Fruit fly (Drosophila melanogaster): ENCODE results near the gene elav.
A peak's percentile ranks its signal among the peaks of the same experiment; 100 is the strongest.

elav gene

DNA sequence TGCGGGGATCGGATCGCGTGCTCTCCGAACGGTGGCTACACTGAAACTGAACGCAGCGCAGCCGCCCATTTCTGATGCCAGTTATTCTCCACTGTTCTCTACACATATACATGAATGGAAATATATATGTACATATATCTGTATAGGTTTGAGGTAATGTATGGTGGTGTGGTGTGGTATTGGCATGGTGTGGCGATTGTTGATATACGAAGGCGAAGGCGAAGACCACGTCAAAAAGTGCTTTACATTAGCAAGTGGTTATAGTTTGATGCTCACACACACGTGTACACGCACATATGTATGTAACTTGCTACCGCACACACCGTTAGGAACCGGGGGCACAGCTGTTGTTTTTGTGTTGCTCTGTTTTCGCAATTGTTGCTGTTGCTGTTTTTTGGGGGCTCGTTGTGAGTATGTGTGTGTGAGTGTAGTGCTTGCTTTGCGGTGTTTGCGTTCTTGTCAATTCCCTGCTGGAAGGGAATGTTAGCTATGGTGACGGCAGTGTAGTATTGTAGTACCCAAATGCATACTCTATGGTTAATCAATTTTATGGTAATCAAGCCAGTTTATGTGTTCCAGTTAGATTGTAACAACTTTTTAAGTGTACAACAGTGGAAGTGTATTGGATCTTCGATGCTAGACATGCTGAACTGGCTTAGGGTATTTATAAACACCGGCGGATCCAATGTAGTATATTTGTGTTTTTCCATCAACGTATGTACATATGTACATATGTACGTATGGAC lies 29.4 kb downstream of the elav start, which contains the start of gene CG17896 (continued):
- peak; percentile 89 for TF ChIP-seq CG11723 (GFP tag; optimal IDR thresholded peaks at IDR 0.05)
- TF ChIP-seq bbx (GFP tag; IDR thresholded peaks at IDR 0.05; ENCODE audit: partially characterized antibody): no peak
- peak; percentile 88 for TF ChIP-seq Adf1 (GFP tag; IDR thresholded peaks at IDR 0.05)
- TF ChIP-seq gro (GFP tag; optimal IDR thresholded peaks at IDR 0.05): peak; percentile 99
- TF ChIP-seq unpg (GFP tag; optimal IDR thresholded peaks at IDR 0.05): peak; percentile 97
- TF ChIP-seq sob (GFP tag; IDR thresholded peaks at IDR 0.05): peak; percentile 99
- TF ChIP-seq D (optimal IDR thresholded peaks at IDR 0.05): no peak
- TF ChIP-seq D (GFP tag; optimal IDR thresholded peaks at IDR 0.05): peak; percentile 92
- TF ChIP-seq dmrt99B (tag; optimal IDR thresholded peaks at IDR 0.05): peak; percentile 97
- peak; percentile 94 for TF ChIP-seq Myb (GFP tag; optimal IDR thresholded peaks at IDR 0.05)
- TF ChIP-seq Hmr (GFP tag; optimal IDR thresholded peaks at IDR 0.05): peak; percentile 99
- peak; percentile 95 for TF ChIP-seq CG12299 (tag; optimal IDR thresholded peaks at IDR 0.05)
- TF ChIP-seq Rx (GFP tag; IDR thresholded peaks at IDR 0.05): peak; percentile 97
- TF ChIP-seq CG14667 (GFP tag; IDR thresholded peaks at IDR 0.05): peak; percentile 97
- peak; percentile 94 for TF ChIP-seq Lim3 (GFP tag; IDR thresholded peaks at IDR 0.05)
- TF ChIP-seq CG15011 (GFP tag; optimal IDR thresholded peaks at IDR 0.05): peak; percentile 97
- peak in 1 of 2 experiments; percentile 67 for TF ChIP-seq crp (GFP tag; optimal IDR thresholded peaks at IDR 0.05)
- peak; percentile 96 for TF ChIP-seq nmo (GFP tag; optimal IDR thresholded peaks at IDR 0.05)
- TF ChIP-seq exex (tag; optimal IDR thresholded peaks at IDR 0.05): peak; percentile 91
- TF ChIP-seq HLH54F (GFP tag; optimal IDR thresholded peaks at IDR 0.05): peak; percentile 99
- no peak for TF ChIP-seq eve (GFP tag; optimal IDR thresholded peaks at IDR 0.05)
- peak; percentile 99 for TF ChIP-seq ind (GFP tag; optimal IDR thresholded peaks at IDR 0.05)
- TF ChIP-seq zfh1 (GFP tag; IDR thresholded peaks at IDR 0.05): peak; percentile 97
- no peak for TF ChIP-seq hb (GFP tag; IDR thresholded peaks at IDR 0.05; ENCODE audit: partially characterized antibody)
- peak; percentile 97 for TF ChIP-seq CG17361 (GFP tag; IDR thresholded peaks at IDR 0.05)
- TF ChIP-seq E2f2 (GFP tag; IDR thresholded peaks at IDR 0.05): peak; percentile 80
- TF ChIP-seq CG1792 (GFP tag; optimal IDR thresholded peaks at IDR 0.05): peak; percentile 98
- TF ChIP-seq CG18599 (GFP tag; optimal IDR thresholded peaks at IDR 0.05): peak; percentile 99
- TF ChIP-seq insv (GFP tag; optimal IDR thresholded peaks at IDR 0.05): peak; percentile 35 to 67
- peak; percentile 95 for TF ChIP-seq CG5245 (GFP tag; optimal IDR thresholded peaks at IDR 0.05)
- peak; percentile 89 for TF ChIP-seq cato (GFP tag; optimal IDR thresholded peaks at IDR 0.05; ENCODE audit: borderline replicate concordance)
- peak; percentile 80 for TF ChIP-seq CG10321 (GFP tag; IDR thresholded peaks at IDR 0.05)
- TF ChIP-seq prd (optimal IDR thresholded peaks at IDR 0.05): no peak
- peak; percentile 99 for TF ChIP-seq prd (GFP tag; IDR thresholded peaks at IDR 0.05)
- no peak for TF ChIP-seq inv (GFP tag; IDR thresholded peaks at IDR 0.05; ENCODE audit: partially characterized antibody)
- TF ChIP-seq CG4854 (GFP tag; optimal IDR thresholded peaks at IDR 0.05): peak; percentile 97
- TF ChIP-seq ham (GFP tag; IDR thresholded peaks at IDR 0.05): peak; percentile 97
- peak; percentile 95 for TF ChIP-seq sd (tag; optimal IDR thresholded peaks at IDR 0.05)
- TF ChIP-seq Spps (tag; optimal IDR thresholded peaks at IDR 0.05): peak; percentile 74
- TF ChIP-seq CG12104 (GFP tag; optimal IDR thresholded peaks at IDR 0.05): peak; percentile 97
- no peak for TF ChIP-seq CG17568 (GFP tag; optimal IDR thresholded peaks at IDR 0.05)
- TF ChIP-seq CG31224 (GFP tag; IDR thresholded peaks at IDR 0.05): peak; percentile 98
- peak; percentile 96 for TF ChIP-seq tup (GFP tag; optimal IDR thresholded peaks at IDR 0.05)
- TF ChIP-seq bsh (GFP tag; optimal IDR thresholded peaks at IDR 0.05): peak; percentile 95
- TF ChIP-seq CG11504 (tag; optimal IDR thresholded peaks at IDR 0.05): peak; percentile 96
- peak; percentile 99 for TF ChIP-seq HmgZ (tag; optimal IDR thresholded peaks at IDR 0.05)
- TF ChIP-seq CG1024 (GFP tag; IDR thresholded peaks at IDR 0.05): peak; percentile 93
- peak; percentile 53 for TF ChIP-seq CG10431 (GFP tag; optimal IDR thresholded peaks at IDR 0.05)
- TF ChIP-seq zen2 (GFP tag; IDR thresholded peaks at IDR 0.05; ENCODE audit: partially characterized antibody): no peak

Data from whole organism, embryonic.